Fruit fly (Drosophila melanogaster): ENCODE results near the gene Efa6.

Gene Efa6

DNA sequence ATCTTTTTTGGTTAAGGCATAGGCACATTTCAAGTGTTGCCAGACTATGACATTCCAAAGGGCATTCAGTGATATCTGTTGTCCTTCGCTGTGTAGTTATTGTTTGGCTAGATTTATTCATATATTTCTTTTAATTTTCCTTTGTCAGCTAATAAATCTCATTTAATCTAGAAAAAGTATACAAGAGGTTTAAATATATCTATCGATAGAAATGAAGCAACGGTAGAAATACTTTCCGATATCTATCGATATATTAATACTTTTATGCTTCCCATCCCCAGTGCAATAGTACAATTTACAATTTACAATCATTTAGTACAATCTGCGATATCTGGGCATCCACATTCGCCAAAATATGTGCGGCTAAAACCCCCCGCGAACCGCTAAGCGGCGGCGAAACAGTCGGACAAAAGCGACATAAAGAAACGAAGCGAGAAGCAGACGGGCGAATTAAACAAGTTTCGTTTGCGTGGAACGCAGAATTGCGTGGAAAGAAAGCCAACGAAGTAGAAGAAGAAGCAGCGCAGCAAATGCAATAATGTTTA lies at the start of gene Efa6:
Gene Efa6 (plus strand): TSS at position 337 of the 545 bp plus-strand sequence.
- TF ChIP-seq br (GFP tag; optimal IDR thresholded peaks at IDR 0.05): no peak
- peak; percentile 63 for TF ChIP-seq Jra (GFP tag; optimal IDR thresholded peaks at IDR 0.05)
- peak; percentile 30 for TF ChIP-seq sv (GFP tag; optimal IDR thresholded peaks at IDR 0.05)
- TF ChIP-seq pan (optimal IDR thresholded peaks at IDR 0.05): no peak
- TF ChIP-seq Abd-B (GFP tag; optimal IDR thresholded peaks at IDR 0.05): no peak
- TF ChIP-seq dmrt93B (GFP tag; optimal IDR thresholded peaks at IDR 0.05): no peak
- no peak for TF ChIP-seq fru (GFP tag; optimal IDR thresholded peaks at IDR 0.05)
- peak; percentile 27 for TF ChIP-seq dsf (GFP tag; optimal IDR thresholded peaks at IDR 0.05; ENCODE audit: borderline replicate concordance)
- TF ChIP-seq h (GFP tag; optimal IDR thresholded peaks at IDR 0.05): peak; percentile 74
- no peak for TF ChIP-seq sage (GFP tag; optimal IDR thresholded peaks at IDR 0.05)
- TF ChIP-seq Hr83 (GFP tag; optimal IDR thresholded peaks at IDR 0.05; ENCODE audit: poor library complexity, severe bottlenecking): no peak
- no peak for TF ChIP-seq Dfd (GFP tag; optimal IDR thresholded peaks at IDR 0.05)
- no peak for TF ChIP-seq usp (GFP tag; optimal IDR thresholded peaks at IDR 0.05)
- peak; percentile 36 for TF ChIP-seq Sp1 (GFP tag; optimal IDR thresholded peaks at IDR 0.05)
- peak; percentile 57 for TF ChIP-seq OdsH (GFP tag; optimal IDR thresholded peaks at IDR 0.05)
- peak; percentile 52 for TF ChIP-seq rgr (GFP tag; optimal IDR thresholded peaks at IDR 0.05)
- peak; percentile 89 for TF ChIP-seq psq (GFP tag; optimal IDR thresholded peaks at IDR 0.05)
- TF ChIP-seq foxo (GFP tag; optimal IDR thresholded peaks at IDR 0.05): peak in 1 of 2 experiments; percentile 32
- TF ChIP-seq N (GFP tag; optimal IDR thresholded peaks at IDR 0.05): no peak
- TF ChIP-seq CG9705 (GFP tag; optimal IDR thresholded peaks at IDR 0.05): peak; percentile 12
- TF ChIP-seq tai (GFP tag; optimal IDR thresholded peaks at IDR 0.05): no peak
- TF ChIP-seq Mio (GFP tag; optimal IDR thresholded peaks at IDR 0.05): no peak
- TF ChIP-seq Dif (GFP tag; optimal IDR thresholded peaks at IDR 0.05; ENCODE audit: partially characterized antibody): no peak
- TF ChIP-seq GATAd (GFP tag; optimal IDR thresholded peaks at IDR 0.05): peak; percentile 29
- peak; percentile 31 for TF ChIP-seq Myc (optimal IDR thresholded peaks at IDR 0.05)
- TF ChIP-seq Rel (GFP tag; optimal IDR thresholded peaks at IDR 0.05): no peak
- TF ChIP-seq Rel (tag; optimal IDR thresholded peaks at IDR 0.05): peak; percentile 88
- TF ChIP-seq CrebA (GFP tag; optimal IDR thresholded peaks at IDR 0.05; ENCODE audit: borderline replicate concordance): no peak
- TF ChIP-seq HLH106 (tag; optimal IDR thresholded peaks at IDR 0.05): peak; percentile 31
- TF ChIP-seq Vsx2 (GFP tag; optimal IDR thresholded peaks at IDR 0.05; ENCODE audit: partially characterized antibody): no peak
- no peak for TF ChIP-seq jim (GFP tag; optimal IDR thresholded peaks at IDR 0.05)
- TF ChIP-seq dl (GFP tag; optimal IDR thresholded peaks at IDR 0.05; ENCODE audit: insufficient read depth in 1 of 2, partially characterized antibody in 2 of 2): no peak
- TF ChIP-seq Hr78 (GFP tag; optimal IDR thresholded peaks at IDR 0.05): no peak
- TF ChIP-seq CG32264 (GFP tag; optimal IDR thresholded peaks at IDR 0.05): no peak
- no peak for TF ChIP-seq lola (GFP tag; optimal IDR thresholded peaks at IDR 0.05)
- no peak for TF ChIP-seq brk (GFP tag; optimal IDR thresholded peaks at IDR 0.05)
- TF ChIP-seq woc (GFP tag; optimal IDR thresholded peaks at IDR 0.05): no peak
- TF ChIP-seq ey (GFP tag; optimal IDR thresholded peaks at IDR 0.05): peak; percentile 3
- TF ChIP-seq Hnf4 (GFP tag; optimal IDR thresholded peaks at IDR 0.05): peak; percentile 43

DNA sequence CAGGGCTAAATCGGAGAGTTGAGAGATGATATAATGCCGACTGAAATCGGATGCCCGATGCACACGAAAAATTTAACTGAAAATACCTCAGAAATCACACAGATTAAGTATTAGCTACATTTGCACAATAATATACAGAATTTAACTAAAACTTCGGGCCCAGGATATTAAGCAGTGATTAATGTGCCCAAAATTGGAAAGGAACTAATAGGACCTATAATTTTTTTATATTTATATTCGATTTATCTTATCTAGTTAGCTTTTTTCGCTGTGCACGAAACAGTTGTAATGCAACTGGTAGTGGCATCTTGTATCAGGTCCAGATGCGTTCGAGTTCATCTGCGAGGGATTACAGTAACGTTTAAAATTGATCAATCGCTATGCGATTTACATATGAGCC lies 48.7 kb upstream of the Efa6 start:
- TF ChIP-seq OdsH (GFP tag; optimal IDR thresholded peaks at IDR 0.05) (no peak), foxo (GFP tag; optimal IDR thresholded peaks at IDR 0.05) (peak in 1 of 2 experiments; percentile 14), h (GFP tag; optimal IDR thresholded peaks at IDR 0.05) (peak; percentile 13), br (GFP tag; optimal IDR thresholded peaks at IDR 0.05) (no peak)

DNA sequence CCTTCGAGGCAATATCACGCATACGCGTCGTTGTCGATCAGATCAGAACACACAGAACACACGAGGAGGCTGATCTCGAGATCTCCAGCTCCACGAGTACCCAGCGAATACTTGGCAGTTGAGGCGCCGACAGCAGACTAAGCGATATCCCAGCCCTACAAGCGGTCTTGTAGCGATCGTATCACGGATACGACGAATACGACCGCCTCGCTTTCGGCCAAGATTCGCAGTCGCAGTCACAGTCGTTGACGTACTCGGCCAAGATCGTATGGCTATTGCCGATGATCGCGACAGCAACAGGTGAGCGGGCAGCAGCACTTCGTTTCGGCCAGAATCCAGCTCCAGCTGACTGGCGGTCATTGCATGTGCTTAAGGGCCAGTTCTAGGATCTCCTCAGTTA lies 47.8 kb upstream of the Efa6 start, which contains the start of gene CG5326:
Gene CG5326 (minus strand): TSS at position 158 of the 400 bp plus-strand sequence.
- TF ChIP-seq Dif (GFP tag; optimal IDR thresholded peaks at IDR 0.05; ENCODE audit: partially characterized antibody) (no peak), sage (GFP tag; optimal IDR thresholded peaks at IDR 0.05) (no peak), tai (GFP tag; optimal IDR thresholded peaks at IDR 0.05) (no peak), CG9705 (GFP tag; optimal IDR thresholded peaks at IDR 0.05) (no peak), Abd-B (GFP tag; optimal IDR thresholded peaks at IDR 0.05) (no peak), rgr (GFP tag; optimal IDR thresholded peaks at IDR 0.05) (no peak), Hr83 (GFP tag; optimal IDR thresholded peaks at IDR 0.05; ENCODE audit: poor library complexity, severe bottlenecking) (peak; percentile 4), brk (GFP tag; optimal IDR thresholded peaks at IDR 0.05) (no peak), CrebA (GFP tag; optimal IDR thresholded peaks at IDR 0.05; ENCODE audit: borderline replicate concordance) (no peak), Vsx2 (GFP tag; optimal IDR thresholded peaks at IDR 0.05; ENCODE audit: partially characterized antibody) (peak; percentile 7), Sp1 (GFP tag; optimal IDR thresholded peaks at IDR 0.05) (no peak), ey (GFP tag; optimal IDR thresholded peaks at IDR 0.05) (no peak), Hr78 (GFP tag; optimal IDR thresholded peaks at IDR 0.05) (no peak), br (GFP tag; optimal IDR thresholded peaks at IDR 0.05) (no peak)
